Worm (Caenorhabditis elegans) whole organism, young adult: ENCODE measurements around the gene rip-1.
A peak's percentile ranks its signal among the peaks of the same experiment; 100 is the strongest.

Experiments
- B0019.2 ChIP-seq: fragments of 200-800 bp; sonication (Bioruptor generic); conservative IDR thresholded peaks from 2 replicates; pipeline ENCODE4 v1.3.6; 2022; ENCODE audit warnings: missing genetic modification reagents, missing genetic modification characterization, missing compliant biosample characterization
- C06A6.2 ChIP-seq: fragments of 200-800 bp; sonication (Bioruptor generic); conservative IDR thresholded peaks from 2 replicates; pipeline ENCODE4 v1.3.6; 2022; ENCODE audit warnings: missing genetic modification characterization, missing compliant biosample characterization
- C17E4.6 ChIP-seq: fragments of 200-800 bp; sonication (Bioruptor generic); IDR thresholded peaks from 2 replicates; pipeline ENCODE4 v1.3.6; 2022; ENCODE audit warnings: missing genetic modification reagents, missing genetic modification characterization, missing compliant biosample characterization
- F10E7.11 ChIP-seq: sonication (generic microtip); optimal IDR thresholded peaks from 2 replicates; lab custom pipeline; 2017; ENCODE audit warnings: mild to moderate bottlenecking, missing genetic modification characterization, moderate library complexity, missing compliant biosample characterization
- F23B12.7 ChIP-seq: sonication (generic microtip); optimal IDR thresholded peaks from 2 replicates; lab custom pipeline; 2017; ENCODE audit warnings: missing genetic modification characterization, mild to moderate bottlenecking, missing compliant biosample characterization, antibody characterized with exemption, moderate library complexity; ENCODE audit not compliant: insufficient read depth
- F39B2.1 ChIP-seq: fragments of 200-800 bp; sonication (Bioruptor generic); IDR thresholded peaks from 2 replicates; pipeline ENCODE4 v1.3.6; 2022; ENCODE audit warnings: missing genetic modification reagents, missing genetic modification characterization, missing compliant biosample characterization
- F49E8.2 ChIP-seq: sonication (generic microtip); optimal IDR thresholded peaks from 3 replicates; lab custom pipeline; 2017; ENCODE audit warnings: missing genetic modification characterization, mild to moderate bottlenecking, missing compliant biosample characterization, antibody characterized with exemption, moderate library complexity; ENCODE audit not compliant: insufficient read depth
- F57A8.1 ChIP-seq: fragments of 200-800 bp; sonication (Bioruptor generic); optimal IDR thresholded peaks from 2 replicates; lab custom pipeline; 2018; ENCODE audit warnings: mild to moderate bottlenecking, missing genetic modification characterization, moderate library complexity, missing compliant biosample characterization
- K11D2.4 ChIP-seq: fragments of 200-800 bp; sonication (Bioruptor generic); IDR thresholded peaks from 2 replicates; pipeline ENCODE4 v1.3.6; 2022; ENCODE audit warnings: missing genetic modification reagents, missing genetic modification characterization, missing compliant biosample characterization
- Y67H2A.10 ChIP-seq: fragments of 200-800 bp; sonication (Bioruptor generic); conservative IDR thresholded peaks from 2 replicates; pipeline ENCODE4 v1.3.6; 2022; ENCODE audit warnings: missing genetic modification reagents, missing genetic modification characterization, missing compliant biosample characterization
- Y79H2A.3 ChIP-seq: fragments of 200-800 bp; sonication (Bioruptor generic); conservative IDR thresholded peaks from 2 replicates; pipeline ENCODE4 v1.3.6; 2022; ENCODE audit warnings: missing genetic modification reagents, missing genetic modification characterization, missing compliant biosample characterization
- aptf-2 ChIP-seq: fragments of 200-800 bp; sonication (Bioruptor generic); conservative IDR thresholded peaks from 2 replicates; pipeline ENCODE4 v1.3.6; 2022; ENCODE audit warnings: missing genetic modification reagents, missing genetic modification characterization, missing compliant biosample characterization
- aptf-3 ChIP-seq: fragments of 200-800 bp; sonication (Bioruptor generic); IDR thresholded peaks from 2 replicates; pipeline ENCODE4 v1.3.6; 2022; ENCODE audit warnings: missing genetic modification characterization, missing compliant biosample characterization
- bed-1 ChIP-seq: fragments of 200-800 bp; sonication (Bioruptor generic); IDR thresholded peaks from 2 replicates; pipeline ENCODE4 v1.3.6; 2022; ENCODE audit warnings: missing genetic modification reagents, missing genetic modification characterization, missing compliant biosample characterization
- cebp-1 ChIP-seq, 2 experiments: fragments of 200-800 bp in 1 of 2; sonication (Bioruptor generic) in 1 of 2; sonication (generic microtip) in 1 of 2; IDR thresholded peaks in 1 of 2; optimal IDR thresholded peaks in 1 of 2; 2 replicates each; pipeline versions ENCODE4 v1.3.6 to Lab custom; 2017 to 2022; ENCODE audit warnings: missing compliant biosample characterization in 2 of 2, missing genetic modification characterization in 2 of 2, mild to moderate bottlenecking in 1 of 2, missing genetic modification reagents in 1 of 2, moderate library complexity in 1 of 2
- ceh-100 ChIP-seq: fragments of 200-800 bp; sonication (Bioruptor generic); IDR thresholded peaks from 2 replicates; pipeline ENCODE4 v1.3.6; 2022; ENCODE audit warnings: missing genetic modification reagents, missing genetic modification characterization, missing compliant biosample characterization
- ceh-27 ChIP-seq: fragments of 200-800 bp; sonication (Bioruptor generic); optimal IDR thresholded peaks from 2 replicates; lab custom pipeline; 2018; ENCODE audit warnings: mild to moderate bottlenecking, missing genetic modification characterization, moderate library complexity, missing compliant biosample characterization
- ceh-40 ChIP-seq: fragments of 200-800 bp; sonication (Bioruptor generic); IDR thresholded peaks from 2 replicates; pipeline ENCODE4 v1.3.6; 2022; ENCODE audit warnings: missing genetic modification characterization, missing compliant biosample characterization
- ceh-79 ChIP-seq: sonication (generic microtip); optimal IDR thresholded peaks from 2 replicates; lab custom pipeline; 2017; ENCODE audit warnings: mild to moderate bottlenecking, missing genetic modification characterization, missing compliant biosample characterization
- ceh-91 ChIP-seq: fragments of 200-800 bp; sonication (Bioruptor generic); IDR thresholded peaks from 2 replicates; pipeline ENCODE4 v1.3.6; 2022; ENCODE audit warnings: missing genetic modification reagents, missing genetic modification characterization, missing compliant biosample characterization
- efl-1 ChIP-seq: fragments of 150-350 bp; optimal IDR thresholded peaks from 2 replicates; lab custom pipeline; 2014; ENCODE audit warnings: missing biosample characterization, missing genetic modification reagents, missing genetic modification characterization
- hlh-26 ChIP-seq: fragments of 200-800 bp; sonication (Bioruptor generic); conservative IDR thresholded peaks from 2 replicates; pipeline ENCODE4 v1.3.6; 2022; ENCODE audit warnings: missing genetic modification reagents, missing genetic modification characterization, missing compliant biosample characterization
- lag-1 ChIP-seq: fragments of 200-800 bp; sonication (Bioruptor generic); IDR thresholded peaks from 2 replicates; pipeline ENCODE4 v1.3.6; 2022; ENCODE audit warnings: missing genetic modification reagents, missing genetic modification characterization, missing compliant biosample characterization
- let-526 ChIP-seq: fragments of 200-800 bp; sonication (Bioruptor generic); IDR thresholded peaks from 2 replicates; pipeline ENCODE4 v1.3.6; 2022; ENCODE audit warnings: missing genetic modification reagents, missing genetic modification characterization, missing compliant biosample characterization
- let-607 ChIP-seq, 2 experiments: fragments of 200-800 bp in 1 of 2; sonication (Bioruptor generic) in 1 of 2; sonication (generic microtip) in 1 of 2; optimal IDR thresholded peaks; 2 replicates each; lab custom pipeline; 2016 to 2018; ENCODE audit warnings: mild to moderate bottlenecking in 2 of 2, missing compliant biosample characterization in 2 of 2, missing genetic modification characterization in 2 of 2, moderate library complexity in 2 of 2, missing genotype in 1 of 2
- lin-35 ChIP-seq, 3 experiments: fragments of 150-350 bp in 2 of 3; sonication (generic microtip) in 1 of 3; optimal IDR thresholded peaks; 2 replicates each; lab custom pipeline; 2014 to 2018; ENCODE audit warnings: missing biosample characterization in 3 of 3, missing genetic modification characterization in 3 of 3, missing genetic modification reagents in 3 of 3
- lin-40 ChIP-seq: sonication (generic microtip); optimal IDR thresholded peaks from 2 replicates; lab custom pipeline; 2016; ENCODE audit warnings: missing genetic modification characterization, mild to moderate bottlenecking, missing compliant biosample characterization, missing genotype, missing genetic modification reagents
- lin-54 ChIP-seq: fragments of 200-800 bp; sonication (Bioruptor generic); optimal IDR thresholded peaks from 2 replicates; lab custom pipeline; 2018; ENCODE audit warnings: mild to moderate bottlenecking, missing genetic modification characterization, missing compliant biosample characterization
- mcd-1 ChIP-seq: fragments of 200-800 bp; sonication (Bioruptor generic); IDR thresholded peaks from 2 replicates; pipeline ENCODE4 v1.3.6; 2022; ENCODE audit warnings: missing genetic modification reagents, missing genetic modification characterization, missing compliant biosample characterization
- mxl-1 ChIP-seq: sonication (generic microtip); optimal IDR thresholded peaks from 2 replicates; lab custom pipeline; 2016; ENCODE audit warnings: missing genetic modification characterization, missing compliant biosample characterization
- nfya-1 ChIP-seq: sonication (generic microtip); optimal IDR thresholded peaks from 2 replicates; lab custom pipeline; 2017; ENCODE audit warnings: antibody characterized with exemption, missing compliant biosample characterization, missing genetic modification characterization, borderline replicate concordance; ENCODE audit not compliant: insufficient read depth
- nhr-120 ChIP-seq: fragments of 200-800 bp; sonication (Bioruptor generic); IDR thresholded peaks from 2 replicates; pipeline ENCODE4 v1.3.6; 2022; ENCODE audit warnings: missing genetic modification characterization, missing compliant biosample characterization
- nhr-179 ChIP-seq: sonication (generic microtip); optimal IDR thresholded peaks from 2 replicates; lab custom pipeline; 2016; ENCODE audit warnings: mild to moderate bottlenecking, missing genetic modification characterization, missing compliant biosample characterization
- nhr-90 ChIP-seq: sonication (generic microtip); optimal IDR thresholded peaks from 2 replicates; lab custom pipeline; 2016; ENCODE audit warnings: missing genotype, mild to moderate bottlenecking, missing genetic modification characterization, missing compliant biosample characterization
- sdz-38 ChIP-seq: sonication (generic microtip); optimal IDR thresholded peaks from 2 replicates; lab custom pipeline; 2016; ENCODE audit warnings: missing genotype, missing genetic modification characterization, missing compliant biosample characterization
- snpc-1.1 ChIP-seq: sonication (generic microtip); optimal IDR thresholded peaks from 2 replicates; lab custom pipeline; 2017; ENCODE audit warnings: missing genetic modification characterization, mild to moderate bottlenecking, missing compliant biosample characterization, antibody characterized with exemption, moderate library complexity, missing genotype, missing genetic modification reagents; ENCODE audit not compliant: insufficient read depth
- snpc-4 ChIP-seq, 5 experiments: fragments of 150-350 bp in 1 of 5; sonication (generic microtip) in 4 of 5; optimal IDR thresholded peaks; 2 replicates each; lab custom pipeline; 2014 to 2018; ENCODE audit warnings: missing genetic modification characterization in 5 of 5, missing biosample characterization in 3 of 5, antibody characterized with exemption in 2 of 5, mild to moderate bottlenecking in 2 of 5, missing compliant biosample characterization in 2 of 5, missing genotype in 2 of 5, moderate library complexity in 2 of 5, missing genetic modification reagents in 1 of 5
- somi-1 ChIP-seq: fragments of 200-800 bp; sonication (Bioruptor generic); optimal IDR thresholded peaks from 2 replicates; lab custom pipeline; 2018; ENCODE audit warnings: mild to moderate bottlenecking, missing genetic modification characterization, missing compliant biosample characterization
- sptf-2 ChIP-seq: fragments of 200-800 bp; sonication (Bioruptor generic); optimal IDR thresholded peaks from 2 replicates; lab custom pipeline; 2018; ENCODE audit warnings: mild to moderate bottlenecking, missing genetic modification characterization, missing compliant biosample characterization
- unc-130 ChIP-seq: sonication (generic microtip); optimal IDR thresholded peaks from 2 replicates; lab custom pipeline; 2016; ENCODE audit warnings: missing genetic modification reagents, missing genetic modification characterization, missing compliant biosample characterization
- unc-62 ChIP-seq: fragments of 150-350 bp; optimal IDR thresholded peaks from 2 replicates; lab custom pipeline; 2014; ENCODE audit warnings: missing biosample characterization, missing genetic modification reagents, missing genetic modification characterization
- zfh-2 ChIP-seq: fragments of 200-800 bp; sonication (Bioruptor generic); conservative IDR thresholded peaks from 2 replicates; pipeline ENCODE4 v1.3.6; 2022; ENCODE audit warnings: missing genetic modification reagents, missing genetic modification characterization, missing compliant biosample characterization
- zim-3 ChIP-seq: sonication (generic microtip); optimal IDR thresholded peaks from 2 replicates; lab custom pipeline; 2017; ENCODE audit warnings: mild to moderate bottlenecking, missing genetic modification characterization, moderate library complexity, missing compliant biosample characterization
- ztf-18 ChIP-seq: sonication (generic microtip); optimal IDR thresholded peaks from 2 replicates; lab custom pipeline; 2016; ENCODE audit warnings: missing genotype, mild to moderate bottlenecking, missing genetic modification characterization, missing compliant biosample characterization
- ztf-26 ChIP-seq: sonication (generic microtip); optimal IDR thresholded peaks from 2 replicates; lab custom pipeline; 2017; ENCODE audit warnings: missing genetic modification characterization, missing compliant biosample characterization
- ztf-3 ChIP-seq: fragments of 200-800 bp; sonication (Bioruptor generic); optimal IDR thresholded peaks from 2 replicates; lab custom pipeline; 2018; ENCODE audit warnings: mild to moderate bottlenecking, missing genetic modification characterization, missing compliant biosample characterization

The rip-1 gene

DNA sequence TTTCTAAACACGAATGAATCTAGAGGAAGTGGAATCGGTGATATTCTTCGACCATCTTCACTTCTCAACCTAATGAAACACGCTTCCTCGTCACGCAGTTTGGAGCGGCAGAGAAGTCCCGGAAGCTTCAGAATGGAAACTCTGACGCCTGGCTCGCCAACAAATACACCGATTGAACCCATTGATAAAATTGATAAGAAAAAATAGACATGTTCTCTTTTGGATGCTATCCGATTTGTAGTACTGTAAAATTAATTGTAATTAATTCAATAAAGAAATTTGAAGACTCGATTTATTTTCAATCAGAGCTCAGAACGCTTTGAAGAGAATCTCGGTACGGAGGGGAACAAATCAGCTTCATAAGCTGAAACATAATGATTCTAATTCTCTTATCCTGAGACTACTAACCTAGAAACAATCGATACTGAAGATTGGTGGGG lies 44.0 kb downstream of the rip-1 start (continued):
- TF ChIP-seq F10E7.11: peak; percentile 75
- 0 out of 2 replicates have a peak, but pooled peaks have one; percentile 55 for TF ChIP-seq K11D2.4 (GFP tag; lab: Robert Waterston, UW)
- no peak for TF ChIP-seq B0019.2 (GFP tag; lab: Robert Waterston, UW)
- TF ChIP-seq lin-54 (GFP tag; lab: Kevin White, UChicago): peak; percentile 73
- no peak for TF ChIP-seq aptf-2
- no peak for TF ChIP-seq nfya-1 (tag; lab: Kevin White, UChicago)
- no peak for TF ChIP-seq unc-62 (GFP tag; lab: Kevin White, UChicago)
- no peak for TF ChIP-seq zfh-2 (GFP tag; lab: Robert Waterston, UW)
- no peak; the same call in 1 of the 2 replicates for TF ChIP-seq Y67H2A.10 (GFP tag; lab: Robert Waterston, UW)
- TF ChIP-seq let-607 (tag; optimal IDR thresholded peaks at IDR 0.05; lab: Kevin White, UChicago): peak; percentile 39 to 71
- TF ChIP-seq C06A6.2 (GFP tag; lab: Robert Waterston, UW): peak; percentile 58; the same call in 1 of the 2 replicates
- TF ChIP-seq ztf-3 (GFP tag; lab: Kevin White, UChicago): peak; percentile 80
- no peak for TF ChIP-seq snpc-4 (GFP tag; optimal IDR thresholded peaks at IDR 0.05; lab: Kevin White, UChicago)
- peak in 3 of 4 experiments; percentile 1 to 54 (median 52) for TF ChIP-seq snpc-4 (tag; optimal IDR thresholded peaks at IDR 0.05; lab: Kevin White, UChicago)
- TF ChIP-seq bed-1 (GFP tag; lab: Robert Waterston, UW): no peak
- TF ChIP-seq C17E4.6: peak; percentile 28; the same call in 1 of the 2 replicates
- peak; percentile 87 for TF ChIP-seq let-526 (GFP tag; lab: Robert Waterston, UW)
- no peak for TF ChIP-seq nhr-179 (tag; lab: Kevin White, UChicago)
- TF ChIP-seq efl-1 (GFP tag; lab: Kevin White, UChicago): peak; percentile 0
- peak; percentile 78 for TF ChIP-seq zim-3 (tag; lab: Kevin White, UChicago)
- no peak for TF ChIP-seq hlh-26 (GFP tag; lab: Robert Waterston, UW)
- peak; percentile 11 for TF ChIP-seq F57A8.1 (GFP tag; lab: Kevin White, UChicago)
- peak; percentile 44 for TF ChIP-seq ceh-79 (tag; lab: Kevin White, UChicago)
- no peak for TF ChIP-seq F23B12.7 (tag; lab: Kevin White, UChicago)
- TF ChIP-seq somi-1 (GFP tag; lab: Kevin White, UChicago): peak; percentile 73
- TF ChIP-seq nhr-90: peak; percentile 68
- peak; percentile 59 for TF ChIP-seq mcd-1 (GFP tag; lab: Robert Waterston, UW)
- TF ChIP-seq ceh-91: no peak
- 0 out of 2 replicates have a peak, but pooled peaks have one; percentile 20 for TF ChIP-seq ceh-100 (GFP tag; lab: Robert Waterston, UW)
- TF ChIP-seq sdz-38 (tag; lab: Kevin White, UChicago): no peak
- no peak for TF ChIP-seq lag-1 (GFP tag; lab: Robert Waterston, UW)
- peak; percentile 69 for TF ChIP-seq lin-40
- peak; percentile 54; the same call in 1 of the 2 replicates for TF ChIP-seq cebp-1 (GFP tag; IDR thresholded peaks at IDR 0.05; lab: Robert Waterston, UW)
- TF ChIP-seq cebp-1 (tag; optimal IDR thresholded peaks at IDR 0.05; lab: Kevin White, UChicago): peak; percentile 88
- 0 out of 2 replicates have a peak, but pooled peaks have one; percentile 38 for TF ChIP-seq ceh-40
- TF ChIP-seq nhr-120 (GFP tag; lab: Robert Waterston, UW): no peak
- peak; percentile 21 for TF ChIP-seq unc-130
- TF ChIP-seq aptf-3 (GFP tag; lab: Robert Waterston, UW): no peak
- TF ChIP-seq snpc-1.1: peak; percentile 45
- TF ChIP-seq ceh-27: no peak
- TF ChIP-seq F39B2.1 (GFP tag; lab: Robert Waterston, UW): no peak
- 0 out of 2 replicates have a peak, but pooled peaks have one; percentile 42 for TF ChIP-seq Y79H2A.3
- no peak for TF ChIP-seq sptf-2 (GFP tag; lab: Kevin White, UChicago)
- peak; percentile 16 for TF ChIP-seq ztf-18 (tag; lab: Kevin White, UChicago)
- no peak for TF ChIP-seq F49E8.2
- peak; percentile 45 for TF ChIP-seq mxl-1
- TF ChIP-seq ztf-26 (tag; lab: Kevin White, UChicago): peak; percentile 68
- peak in 1 of 3 experiments; percentile 71 for TF ChIP-seq lin-35 (GFP tag; optimal IDR thresholded peaks at IDR 0.05; lab: Kevin White, UChicago)
